Worm (Caenorhabditis elegans) whole organism, young adult: Measurements from ENCODE around the gene nhr-161.

Source experiments
- B0035.1 ChIP-seq: sonication (generic microtip); optimal IDR thresholded peaks from 2 replicates; lab custom pipeline; 2016; ENCODE audit warnings: missing genetic modification characterization, mild to moderate bottlenecking, missing compliant biosample characterization, missing genotype, missing genetic modification reagents
- C06A6.2 ChIP-seq: fragments of 200-800 bp; sonication (Bioruptor generic); conservative IDR thresholded peaks from 2 replicates; pipeline ENCODE4 v1.3.6; 2022; ENCODE audit warnings: missing genetic modification characterization, missing compliant biosample characterization
- F33H1.4 ChIP-seq: fragments of 200-800 bp; sonication (Bioruptor generic); IDR thresholded peaks from 2 replicates; pipeline ENCODE4 v1.3.6; 2022; ENCODE audit warnings: missing genetic modification reagents, missing genetic modification characterization, missing compliant biosample characterization
- ZK185.1 ChIP-seq: sonication (generic microtip); optimal IDR thresholded peaks from 2 replicates; lab custom pipeline; 2016; ENCODE audit warnings: mild to moderate bottlenecking, missing genetic modification characterization, missing compliant biosample characterization; ENCODE audit not compliant: poor library complexity, severe bottlenecking
- atf-7 ChIP-seq: sonication (generic microtip); optimal IDR thresholded peaks from 2 replicates; lab custom pipeline; 2017; ENCODE audit warnings: mild to moderate bottlenecking, missing genetic modification characterization, missing compliant biosample characterization
- attf-5 ChIP-seq: fragments of 200-800 bp; sonication (Bioruptor generic); optimal IDR thresholded peaks from 2 replicates; lab custom pipeline; 2018; ENCODE audit warnings: mild to moderate bottlenecking, missing genetic modification characterization, missing compliant biosample characterization
- bed-2 ChIP-seq: fragments of 200-800 bp; sonication (Bioruptor generic); IDR thresholded peaks from 2 replicates; pipeline ENCODE4 v1.3.6; 2022; ENCODE audit warnings: missing genetic modification reagents, missing genetic modification characterization, missing compliant biosample characterization
- cebp-1 ChIP-seq, 2 experiments: fragments of 200-800 bp in 1 of 2; sonication (Bioruptor generic) in 1 of 2; sonication (generic microtip) in 1 of 2; IDR thresholded peaks in 1 of 2; optimal IDR thresholded peaks in 1 of 2; 2 replicates each; pipeline versions ENCODE4 v1.3.6 to Lab custom; 2017 to 2022; ENCODE audit warnings: missing compliant biosample characterization in 2 of 2, missing genetic modification characterization in 2 of 2, mild to moderate bottlenecking in 1 of 2, missing genetic modification reagents in 1 of 2, moderate library complexity in 1 of 2
- ceh-91 ChIP-seq: fragments of 200-800 bp; sonication (Bioruptor generic); IDR thresholded peaks from 2 replicates; pipeline ENCODE4 v1.3.6; 2022; ENCODE audit warnings: missing genetic modification reagents, missing genetic modification characterization, missing compliant biosample characterization
- die-1 ChIP-seq: sonication (generic microtip); optimal IDR thresholded peaks from 2 replicates; lab custom pipeline; 2016; ENCODE audit warnings: missing genotype, mild to moderate bottlenecking, missing genetic modification characterization, missing compliant biosample characterization
- efl-1 ChIP-seq: fragments of 150-350 bp; optimal IDR thresholded peaks from 2 replicates; lab custom pipeline; 2014; ENCODE audit warnings: missing biosample characterization, missing genetic modification reagents, missing genetic modification characterization
- egl-18 ChIP-seq: fragments of 200-800 bp; sonication (Bioruptor generic); IDR thresholded peaks from 2 replicates; pipeline ENCODE4 v1.3.6; 2022; ENCODE audit warnings: missing genetic modification reagents, missing genetic modification characterization, missing compliant biosample characterization
- egl-44 ChIP-seq: fragments of 200-800 bp; sonication (Bioruptor generic); IDR thresholded peaks from 2 replicates; pipeline ENCODE4 v1.3.6; 2022; ENCODE audit warnings: missing genetic modification reagents, missing genetic modification characterization, missing compliant biosample characterization
- fkh-3 ChIP-seq: sonication (generic microtip); optimal IDR thresholded peaks from 2 replicates; lab custom pipeline; 2016; ENCODE audit warnings: mild to moderate bottlenecking, missing genetic modification characterization, missing compliant biosample characterization
- hlh-26 ChIP-seq: fragments of 200-800 bp; sonication (Bioruptor generic); conservative IDR thresholded peaks from 2 replicates; pipeline ENCODE4 v1.3.6; 2022; ENCODE audit warnings: missing genetic modification reagents, missing genetic modification characterization, missing compliant biosample characterization
- hmg-1.2 ChIP-seq: fragments of 200-800 bp; sonication (Bioruptor generic); IDR thresholded peaks from 2 replicates; pipeline ENCODE4 v1.3.6; 2022; ENCODE audit warnings: missing genetic modification reagents, missing genetic modification characterization, missing compliant biosample characterization
- hsf-1 ChIP-seq: fragments of 200-800 bp; sonication (Bioruptor generic); IDR thresholded peaks from 2 replicates; pipeline ENCODE4 v1.3.6; 2022; ENCODE audit warnings: missing genetic modification reagents, missing genetic modification characterization, missing compliant biosample characterization
- lin-40 ChIP-seq: sonication (generic microtip); optimal IDR thresholded peaks from 2 replicates; lab custom pipeline; 2016; ENCODE audit warnings: missing genetic modification characterization, mild to moderate bottlenecking, missing compliant biosample characterization, missing genotype, missing genetic modification reagents
- lir-1 ChIP-seq: fragments of 200-800 bp; sonication (Bioruptor generic); conservative IDR thresholded peaks from 2 replicates; pipeline ENCODE4 v1.3.6; 2022; ENCODE audit warnings: missing genetic modification reagents, missing genetic modification characterization, missing compliant biosample characterization
- lsl-1 ChIP-seq: fragments of 200-800 bp; sonication (Bioruptor generic); optimal IDR thresholded peaks from 2 replicates; lab custom pipeline; 2018; ENCODE audit warnings: mild to moderate bottlenecking, missing genetic modification characterization, moderate library complexity, missing compliant biosample characterization
- madf-8 ChIP-seq: fragments of 200-800 bp; sonication (Bioruptor generic); conservative IDR thresholded peaks from 2 replicates; pipeline ENCODE4 v1.3.6; 2022; ENCODE audit warnings: missing genetic modification reagents, missing genetic modification characterization, missing compliant biosample characterization
- nfyb-1 ChIP-seq: fragments of 200-800 bp; sonication (Bioruptor generic); IDR thresholded peaks from 2 replicates; pipeline ENCODE4 v1.3.6; 2022; ENCODE audit warnings: missing genetic modification reagents, missing genetic modification characterization, missing compliant biosample characterization
- nhr-179 ChIP-seq: sonication (generic microtip); optimal IDR thresholded peaks from 2 replicates; lab custom pipeline; 2016; ENCODE audit warnings: mild to moderate bottlenecking, missing genetic modification characterization, missing compliant biosample characterization
- nhr-80 ChIP-seq: sonication (generic microtip); optimal IDR thresholded peaks from 2 replicates; lab custom pipeline; 2016; ENCODE audit warnings: missing genetic modification characterization, missing compliant biosample characterization
- pbrm-1 ChIP-seq: fragments of 200-800 bp; sonication (Bioruptor generic); IDR thresholded peaks from 2 replicates; pipeline ENCODE4 v1.3.6; 2022; ENCODE audit warnings: missing genetic modification reagents, missing genetic modification characterization, missing compliant biosample characterization
- pha-4 ChIP-seq: fragments of 150-350 bp; sonication (generic microtip); optimal IDR thresholded peaks from 2 replicates; lab custom pipeline; 2014; ENCODE audit warnings: missing biosample characterization, missing genetic modification reagents, missing genetic modification characterization
- somi-1 ChIP-seq: fragments of 200-800 bp; sonication (Bioruptor generic); optimal IDR thresholded peaks from 2 replicates; lab custom pipeline; 2018; ENCODE audit warnings: mild to moderate bottlenecking, missing genetic modification characterization, missing compliant biosample characterization
- sptf-2 ChIP-seq: fragments of 200-800 bp; sonication (Bioruptor generic); optimal IDR thresholded peaks from 2 replicates; lab custom pipeline; 2018; ENCODE audit warnings: mild to moderate bottlenecking, missing genetic modification characterization, missing compliant biosample characterization
- zfh-2 ChIP-seq: fragments of 200-800 bp; sonication (Bioruptor generic); conservative IDR thresholded peaks from 2 replicates; pipeline ENCODE4 v1.3.6; 2022; ENCODE audit warnings: missing genetic modification reagents, missing genetic modification characterization, missing compliant biosample characterization
- ztf-25 ChIP-seq: fragments of 200-800 bp; sonication (Bioruptor generic); IDR thresholded peaks from 2 replicates; pipeline ENCODE4 v1.3.6; 2022; ENCODE audit warnings: missing genetic modification reagents, missing genetic modification characterization, missing compliant biosample characterization
- ztf-26 ChIP-seq: sonication (generic microtip); optimal IDR thresholded peaks from 2 replicates; lab custom pipeline; 2017; ENCODE audit warnings: missing genetic modification characterization, missing compliant biosample characterization

Gene nhr-161

DNA sequence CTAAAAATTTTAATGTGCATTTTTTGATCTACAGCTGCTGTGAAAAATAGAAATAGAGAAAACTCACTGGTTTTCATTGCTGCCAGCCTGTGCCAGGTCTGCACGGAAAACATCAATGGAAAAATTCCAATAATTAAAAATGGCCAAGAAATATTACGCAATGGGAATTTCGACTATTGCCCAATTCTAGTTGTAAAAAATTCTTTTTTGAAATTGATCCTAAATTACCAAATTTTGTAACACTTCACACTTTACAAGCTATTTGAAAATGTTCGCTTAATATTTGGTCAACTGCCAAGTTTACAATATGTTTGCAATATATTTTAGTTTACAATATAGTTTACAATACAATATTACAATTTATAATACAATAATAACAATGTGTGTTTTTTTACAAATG lies 18.0 kb upstream of the nhr-161 start:
- TF ChIP-seq hsf-1 (GFP tag; lab: Robert Waterston, UW) (no peak), bed-2 (GFP tag; lab: Robert Waterston, UW) (no peak), ceh-91 (GFP tag; lab: Robert Waterston, UW) (no peak), C06A6.2 (GFP tag; lab: Robert Waterston, UW) (no peak)

DNA sequence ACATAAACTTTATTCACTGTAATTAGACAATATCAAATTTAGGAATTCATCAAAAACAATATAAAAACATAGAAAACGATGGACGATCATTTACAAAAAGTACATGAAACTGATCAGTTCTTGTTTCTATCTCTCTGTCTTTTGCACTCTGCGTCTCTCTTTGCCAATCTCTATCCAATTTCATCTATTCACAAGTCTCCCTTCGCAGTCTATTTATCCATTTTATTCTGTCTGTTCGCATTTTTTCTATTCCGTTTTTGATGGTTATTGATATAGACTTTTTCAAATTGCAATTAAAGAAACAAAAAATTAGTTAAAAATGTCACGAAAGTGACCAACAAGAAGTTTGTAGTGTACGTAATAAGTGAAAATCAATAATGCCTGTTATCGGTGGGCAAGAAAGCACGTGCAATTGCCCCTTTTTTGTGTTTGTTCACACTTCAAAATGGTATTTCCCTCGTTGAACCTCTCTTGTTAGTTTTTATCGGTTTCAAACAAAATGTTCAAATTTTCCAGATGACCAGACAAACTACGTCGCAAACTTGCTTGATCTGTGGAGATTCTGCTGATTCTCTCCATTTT lies 15.7 kb upstream of the nhr-161 start, which contains the start of gene nhr-42:
nhr-42 (plus strand) TSS at position 517 of the 582 bp plus-strand sequence.
- TF ChIP-seq cebp-1 (GFP tag; IDR thresholded peaks at IDR 0.05; lab: Robert Waterston, UW) (no peak), cebp-1 (tag; optimal IDR thresholded peaks at IDR 0.05; lab: Kevin White, UChicago) (peak; percentile 8), ztf-26 (no peak), B0035.1 (tag; lab: Kevin White, UChicago) (no peak), hmg-1.2 (GFP tag; lab: Robert Waterston, UW) (peak; percentile 37; the same call in 1 of the 2 replicates), nhr-80 (peak; percentile 55), pha-4 (tag; lab: Kevin White, UChicago) (peak; percentile 72)

- TF ChIP-seq lir-1 (GFP tag; lab: Robert Waterston, UW) (no peak), pha-4 (tag; lab: Kevin White, UChicago) (no peak), nhr-80 (peak; percentile 3)
Observed at ce11 chrV:6997041-6997552, 14.4 kb upstream of the nhr-161 start, which contains the start of gene nhr-107. TSS of gene nhr-107 (minus strand) at chrV:6997091.

ce11 chrV:6993999-6994398 lies 11.3 kb upstream of the nhr-161 start:
- no peak for TF ChIP-seq ztf-25 (GFP tag; lab: Robert Waterston, UW)
- peak; percentile 52 for TF ChIP-seq ztf-26
- peak; percentile 69 for TF ChIP-seq somi-1 (GFP tag; lab: Kevin White, UChicago)
- TF ChIP-seq egl-18, result no peak
- no peak for TF ChIP-seq cebp-1 (GFP tag; IDR thresholded peaks at IDR 0.05; lab: Robert Waterston, UW)
- peak; percentile 41 for TF ChIP-seq cebp-1 (tag; optimal IDR thresholded peaks at IDR 0.05; lab: Kevin White, UChicago)
- TF ChIP-seq efl-1 (GFP tag; lab: Kevin White, UChicago), result no peak
- peak; percentile 22 for TF ChIP-seq attf-5 (GFP tag; lab: Kevin White, UChicago)
- TF ChIP-seq atf-7 (tag; lab: Kevin White, UChicago), result peak; percentile 58
- 0 out of 2 replicates have a peak, but pooled peaks have one; percentile 46 for TF ChIP-seq nfyb-1
- TF ChIP-seq sptf-2 (GFP tag; lab: Kevin White, UChicago), result no peak
- TF ChIP-seq die-1 (tag; lab: Kevin White, UChicago), result peak; percentile 8
- TF ChIP-seq lin-40 (tag; lab: Kevin White, UChicago), result peak; percentile 68
- TF ChIP-seq nhr-80, result peak; percentile 66
- peak; percentile 44; the same call in 1 of the 2 replicates for TF ChIP-seq hmg-1.2 (GFP tag; lab: Robert Waterston, UW)
- TF ChIP-seq nhr-179 (tag; lab: Kevin White, UChicago), result no peak
- no peak for TF ChIP-seq hlh-26 (GFP tag; lab: Robert Waterston, UW)
- TF ChIP-seq lsl-1 (GFP tag; lab: Kevin White, UChicago), result no peak
- TF ChIP-seq, all 124 proteins: peak for 10

ce11 chrV:6991771-6992170 lies 9.1 kb upstream of the nhr-161 start, which contains the start of gene nhr-162:
TSS of gene nhr-162 (minus strand) at chrV:6991871.
- TF ChIP-seq egl-44 (GFP tag; lab: Robert Waterston, UW), result no peak
- no peak for TF ChIP-seq pbrm-1
- no peak for TF ChIP-seq attf-5 (GFP tag; lab: Kevin White, UChicago)
- no peak for TF ChIP-seq zfh-2 (GFP tag; lab: Robert Waterston, UW)
- no peak for TF ChIP-seq madf-8 (GFP tag; lab: Robert Waterston, UW)
- TF ChIP-seq F33H1.4 (GFP tag; lab: Robert Waterston, UW), result no peak
- no peak for TF ChIP-seq fkh-3 (tag; lab: Kevin White, UChicago)
- no peak for TF ChIP-seq ZK185.1 (tag; lab: Kevin White, UChicago)
- no peak for TF ChIP-seq C06A6.2 (GFP tag; lab: Robert Waterston, UW)
- TF ChIP-seq, all 124 proteins: peak for 0
